Worm (Caenorhabditis elegans): ENCODE data around the gene clec-25.

The clec-25 gene

DNA sequence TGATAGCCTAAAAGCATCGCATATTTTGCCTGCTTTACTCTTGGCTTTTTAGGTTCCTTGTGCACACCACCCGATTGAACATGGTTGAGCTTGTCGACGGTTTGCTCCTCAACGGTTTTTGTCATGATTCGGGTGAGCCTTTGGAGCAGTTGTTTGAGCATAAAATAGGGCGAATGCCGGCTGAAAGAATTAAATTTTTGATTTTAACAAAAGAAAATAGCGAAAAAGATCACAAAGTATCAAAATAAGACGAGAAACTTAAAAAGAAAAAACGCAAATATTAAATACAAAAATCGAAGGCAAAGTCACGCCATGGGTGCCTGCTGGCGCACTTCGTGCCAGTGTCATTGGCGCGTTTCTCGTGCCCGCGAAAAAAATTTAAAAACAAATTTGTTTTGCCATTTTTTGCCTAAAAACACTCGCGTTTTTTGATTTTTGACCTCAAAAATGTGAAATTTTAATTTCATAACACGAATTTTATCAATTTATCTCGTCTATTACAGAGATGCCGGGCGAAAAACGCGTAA, 48.1 kb upstream of the clec-25 start, which contains the start of the genes ctps-1 and pus-1 (continued):
- TF ChIP-seq daf-19 (GFP tag; conservative IDR thresholded peaks at IDR 0.05): no peak
- TF ChIP-seq D1046.2 (GFP tag; IDR thresholded peaks at IDR 0.05): no peak
- no peak for TF ChIP-seq lin-15B (tag; optimal IDR thresholded peaks at IDR 0.05)
- TF ChIP-seq Y105C5A.15 (GFP tag; IDR thresholded peaks at IDR 0.05): no peak
- no peak for TF ChIP-seq snpc-1.2 (GFP tag; IDR thresholded peaks at IDR 0.05)
- TF ChIP-seq nhr-111 (GFP tag; optimal IDR thresholded peaks at IDR 0.05): no peak
- no peak for TF ChIP-seq ceh-44 (GFP tag; IDR thresholded peaks at IDR 0.05)
- TF ChIP-seq ces-1 (GFP tag; optimal IDR thresholded peaks at IDR 0.05): no peak
- no peak for TF ChIP-seq jun-1 (tag; optimal IDR thresholded peaks at IDR 0.05)
- TF ChIP-seq nhr-48 (tag; optimal IDR thresholded peaks at IDR 0.05): no peak
- no peak for TF ChIP-seq fkh-10 (GFP tag; optimal IDR thresholded peaks at IDR 0.05)
- TF ChIP-seq spr-3 (GFP tag; optimal IDR thresholded peaks at IDR 0.05): no peak
- no peak for TF ChIP-seq lim-7 (GFP tag; IDR thresholded peaks at IDR 0.05)
- no peak for TF ChIP-seq nhr-41 (GFP tag; IDR thresholded peaks at IDR 0.05)
- no peak for TF ChIP-seq ceh-82 (tag; optimal IDR thresholded peaks at IDR 0.05)
- no peak for TF ChIP-seq dmd-9 (GFP tag; IDR thresholded peaks at IDR 0.05)
- no peak for TF ChIP-seq Y5F2A.4 (GFP tag; optimal IDR thresholded peaks at IDR 0.05)
- TF ChIP-seq ceh-62 (tag; optimal IDR thresholded peaks at IDR 0.05): no peak
- TF ChIP-seq F37D6.2 (tag; optimal IDR thresholded peaks at IDR 0.05): no peak

DNA sequence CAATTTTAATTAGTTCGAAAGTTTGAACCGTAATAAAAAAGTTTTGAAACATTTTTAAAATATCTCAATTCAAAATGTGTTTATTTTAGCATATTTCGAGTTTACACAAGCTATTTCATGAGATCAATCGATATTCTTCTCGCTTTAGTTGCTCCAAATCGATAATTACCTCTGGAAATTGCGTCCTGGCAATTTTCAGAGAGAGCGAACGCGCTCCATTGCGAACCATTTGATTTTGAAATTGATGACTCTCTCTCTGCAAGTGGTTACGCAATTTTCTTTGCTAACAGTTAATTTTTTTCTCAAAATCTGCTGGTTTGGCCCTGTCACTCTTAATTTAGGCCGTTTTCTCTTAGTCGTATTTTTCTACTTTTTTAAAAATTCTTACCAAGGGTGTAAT, 42.6 kb upstream of the clec-25 start:
- no peak for TF ChIP-seq T20F7.1 (GFP tag; optimal IDR thresholded peaks at IDR 0.05)
- TF ChIP-seq lin-38 (GFP tag; IDR thresholded peaks at IDR 0.05): peak; percentile 16; the same call in 1 of the 2 replicates
- TF ChIP-seq R02D3.7 (tag; optimal IDR thresholded peaks at IDR 0.05): no peak
- TF ChIP-seq snpc-4 (tag; optimal IDR thresholded peaks at IDR 0.05): no peak
- TF ChIP-seq Y75B8A.6 (GFP tag; IDR thresholded peaks at IDR 0.05): no peak
- no peak for TF ChIP-seq ceh-20 (GFP tag; IDR thresholded peaks at IDR 0.05)
- TF ChIP-seq mes-2 (tag; optimal IDR thresholded peaks at IDR 0.05; ENCODE audit: poor library complexity, severe bottlenecking): peak; percentile 3
- TF ChIP-seq aha-1 (tag): peak; percentile 48

DNA sequence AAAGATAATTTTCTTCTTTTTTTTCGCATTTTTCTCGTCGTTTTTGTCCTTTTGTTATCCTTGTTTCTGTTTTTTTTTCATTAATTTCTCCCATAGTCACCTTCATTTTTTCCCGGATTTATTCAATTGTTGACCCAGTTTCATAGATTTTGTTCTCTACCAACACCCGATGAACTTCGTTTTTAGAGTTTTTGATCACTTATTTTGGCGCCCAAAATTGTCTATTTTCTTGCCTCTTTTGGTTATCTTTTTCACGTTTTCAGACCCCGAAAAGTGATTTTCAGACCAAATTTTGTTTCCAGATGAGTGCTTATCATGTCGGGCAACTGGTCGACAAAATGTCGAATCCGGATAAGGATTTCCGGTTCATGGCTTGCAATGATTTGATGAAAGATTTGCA, 40.5 kb upstream of the clec-25 start, which contains the start of gene cand-1:
cand-1 (plus strand) TSS at position 301 of the 400 bp plus-strand sequence.
- TF ChIP-seq arid-1 (GFP tag; conservative IDR thresholded peaks at IDR 0.05) (no peak), rbr-2 (tag; optimal IDR thresholded peaks at IDR 0.05) (no peak), pqm-1 (tag; optimal IDR thresholded peaks at IDR 0.05) (no peak), mxl-3 (GFP tag; optimal IDR thresholded peaks at IDR 0.05) (no peak), tag-97 (GFP tag; IDR thresholded peaks at IDR 0.05) (no peak), nhr-76 (tag; optimal IDR thresholded peaks at IDR 0.05) (no peak), dmd-8 (GFP tag; IDR thresholded peaks at IDR 0.05) (no peak)

DNA sequence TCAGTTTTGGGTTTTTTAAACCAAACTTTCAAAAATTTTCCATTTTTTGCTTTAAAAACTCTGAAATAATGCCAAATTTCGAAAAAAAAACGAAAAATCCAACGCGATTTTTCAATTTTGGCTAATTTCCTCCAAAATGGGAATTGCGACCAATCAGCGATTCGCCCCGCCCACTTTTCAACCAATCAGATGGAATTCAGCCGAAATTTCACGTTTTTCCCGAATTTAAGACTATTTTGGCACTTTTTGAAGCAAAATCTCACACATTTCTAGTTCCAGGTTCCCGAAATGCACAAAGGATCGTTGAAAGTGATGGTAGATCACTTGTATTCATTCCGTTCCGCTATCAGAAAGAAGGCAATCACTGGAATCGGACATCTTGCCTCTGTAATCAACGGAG, 38.2 kb upstream of the clec-25 start:
- TF ChIP-seq madf-9 (GFP tag; conservative IDR thresholded peaks at IDR 0.05) (no peak), aha-1 (tag) (peak; percentile 68)

DNA sequence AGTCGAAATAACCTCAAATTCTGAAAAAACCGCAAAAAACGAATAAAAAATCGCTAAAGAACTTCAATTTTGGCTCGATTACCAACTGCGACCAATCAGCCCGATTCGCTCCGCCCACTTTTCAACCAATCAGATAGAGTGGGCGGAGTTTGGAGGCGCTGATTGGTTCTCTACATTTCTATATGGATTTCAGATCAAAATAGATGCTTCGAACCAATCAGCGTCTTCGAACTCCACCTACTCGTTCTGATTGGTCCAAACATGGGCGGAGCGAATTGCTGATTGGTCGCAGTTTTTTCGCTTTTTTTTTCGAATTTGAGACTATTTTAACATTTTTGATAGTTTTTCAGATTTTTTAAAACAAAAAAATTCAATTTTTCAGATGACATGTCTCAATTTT, 34.9 kb upstream of the clec-25 start:
- TF ChIP-seq unc-62 (GFP tag; optimal IDR thresholded peaks at IDR 0.05 in 1 of 2): peak in 1 of 2 experiments; percentile 48
- TF ChIP-seq unc-62 (tag; optimal IDR thresholded peaks at IDR 0.05): no peak
- TF ChIP-seq aly-2 (tag; optimal IDR thresholded peaks at IDR 0.05): no peak
- TF ChIP-seq mxl-2 (GFP tag; conservative IDR thresholded peaks at IDR 0.05): no peak
- no peak for TF ChIP-seq nhr-102 (tag; optimal IDR thresholded peaks at IDR 0.05)
